Fruit fly (Drosophila melanogaster): Measurements from ENCODE around the gene wus.

wus gene

dm6 chrX:16907675-16908074 lies 33.0 kb downstream of the wus start:
- TF ChIP-seq ey (GFP tag; optimal IDR thresholded peaks at IDR 0.05) (no peak), foxo (GFP tag; optimal IDR thresholded peaks at IDR 0.05) (no peak), Hr78 (GFP tag; optimal IDR thresholded peaks at IDR 0.05) (no peak), sage (GFP tag; optimal IDR thresholded peaks at IDR 0.05) (no peak), Hr83 (GFP tag; optimal IDR thresholded peaks at IDR 0.05; ENCODE audit: poor library complexity, severe bottlenecking) (no peak), dl (GFP tag; optimal IDR thresholded peaks at IDR 0.05; ENCODE audit: insufficient read depth in 1 of 2, partially characterized antibody in 2 of 2) (no peak), Jra (GFP tag; optimal IDR thresholded peaks at IDR 0.05) (no peak), CG32264 (GFP tag; optimal IDR thresholded peaks at IDR 0.05) (no peak), Vsx2 (GFP tag; optimal IDR thresholded peaks at IDR 0.05; ENCODE audit: partially characterized antibody) (no peak), N (GFP tag; optimal IDR thresholded peaks at IDR 0.05) (no peak)

DNA sequence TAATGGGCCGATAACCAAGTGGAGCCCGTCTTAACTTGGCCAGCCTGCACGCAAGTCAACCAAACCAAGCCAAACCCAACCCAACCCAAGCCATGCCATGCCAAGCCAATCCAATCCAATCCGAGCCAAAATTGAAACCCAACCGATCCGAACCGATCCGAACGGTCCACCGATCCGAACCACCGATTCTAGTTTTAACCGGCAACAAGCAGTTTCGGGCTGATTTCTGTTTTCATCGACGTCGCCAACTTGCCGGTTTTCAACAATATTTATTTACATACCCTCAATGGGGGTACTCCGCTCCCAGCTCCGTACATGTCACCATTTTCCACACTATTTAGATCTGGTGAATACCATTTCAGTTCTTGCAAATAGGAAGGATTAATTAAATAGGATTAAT lies 33.7 kb downstream of the wus start:
- TF ChIP-seq Jra (GFP tag; optimal IDR thresholded peaks at IDR 0.05) (no peak), sv (GFP tag; optimal IDR thresholded peaks at IDR 0.05) (no peak), jim (GFP tag; optimal IDR thresholded peaks at IDR 0.05) (no peak), sage (GFP tag; optimal IDR thresholded peaks at IDR 0.05) (no peak), Hr78 (GFP tag; optimal IDR thresholded peaks at IDR 0.05) (no peak), psq (GFP tag; optimal IDR thresholded peaks at IDR 0.05) (no peak), Vsx2 (GFP tag; optimal IDR thresholded peaks at IDR 0.05; ENCODE audit: partially characterized antibody) (no peak), dmrt93B (GFP tag; optimal IDR thresholded peaks at IDR 0.05) (no peak), HLH106 (tag; optimal IDR thresholded peaks at IDR 0.05) (no peak), br (GFP tag; optimal IDR thresholded peaks at IDR 0.05) (no peak), CrebA (GFP tag; optimal IDR thresholded peaks at IDR 0.05; ENCODE audit: borderline replicate concordance) (no peak), N (GFP tag; optimal IDR thresholded peaks at IDR 0.05) (no peak), ey (GFP tag; optimal IDR thresholded peaks at IDR 0.05) (no peak), dsf (GFP tag; optimal IDR thresholded peaks at IDR 0.05; ENCODE audit: borderline replicate concordance) (no peak), CG9705 (GFP tag; optimal IDR thresholded peaks at IDR 0.05) (no peak), foxo (GFP tag; optimal IDR thresholded peaks at IDR 0.05) (no peak), fru (GFP tag; optimal IDR thresholded peaks at IDR 0.05) (no peak)

DNA sequence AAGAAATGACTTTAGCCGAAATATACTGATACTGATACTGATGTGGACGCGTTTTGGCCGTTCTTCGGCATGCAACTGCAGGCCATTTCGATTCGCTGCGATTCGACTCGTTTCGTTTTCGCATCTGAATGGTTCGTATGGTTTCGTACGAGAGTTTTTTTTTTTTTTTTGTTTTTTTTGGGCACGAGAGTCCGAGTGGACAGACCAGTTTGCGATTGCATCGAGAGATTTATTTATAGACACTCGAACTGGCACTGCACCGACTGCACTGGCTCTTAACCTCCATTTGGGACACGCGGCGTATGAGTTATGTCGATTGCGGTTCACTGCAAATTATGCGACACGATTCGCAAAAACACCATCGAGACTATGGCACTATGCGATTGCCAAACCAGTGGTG lies 34.6 kb downstream of the wus start:
- TF ChIP-seq sv (GFP tag; optimal IDR thresholded peaks at IDR 0.05), result no peak
- TF ChIP-seq Hr78 (GFP tag; optimal IDR thresholded peaks at IDR 0.05), result no peak
- no peak for TF ChIP-seq h (GFP tag; optimal IDR thresholded peaks at IDR 0.05)
- TF ChIP-seq CG9705 (GFP tag; optimal IDR thresholded peaks at IDR 0.05), result no peak
- TF ChIP-seq lola (GFP tag; optimal IDR thresholded peaks at IDR 0.05), result no peak
- no peak for TF ChIP-seq Jra (GFP tag; optimal IDR thresholded peaks at IDR 0.05)
- no peak for TF ChIP-seq tai (GFP tag; optimal IDR thresholded peaks at IDR 0.05)
- TF ChIP-seq sage (GFP tag; optimal IDR thresholded peaks at IDR 0.05), result no peak
- no peak for TF ChIP-seq Mio (GFP tag; optimal IDR thresholded peaks at IDR 0.05)
- no peak for TF ChIP-seq Rel (GFP tag; optimal IDR thresholded peaks at IDR 0.05)
- no peak for TF ChIP-seq Rel (tag; optimal IDR thresholded peaks at IDR 0.05)
- no peak for TF ChIP-seq Myc (optimal IDR thresholded peaks at IDR 0.05)
- TF ChIP-seq foxo (GFP tag; optimal IDR thresholded peaks at IDR 0.05), result no peak
- no peak for TF ChIP-seq Dif (GFP tag; optimal IDR thresholded peaks at IDR 0.05; ENCODE audit: partially characterized antibody)

dm6 chrX:16902435-16902834 lies 38.2 kb downstream of the wus start:
- no peak for TF ChIP-seq N (GFP tag; optimal IDR thresholded peaks at IDR 0.05)
- TF ChIP-seq Rel (GFP tag; optimal IDR thresholded peaks at IDR 0.05), result no peak
- TF ChIP-seq Rel (tag; optimal IDR thresholded peaks at IDR 0.05), result no peak
- no peak for TF ChIP-seq psq (GFP tag; optimal IDR thresholded peaks at IDR 0.05)
- TF ChIP-seq dl (GFP tag; optimal IDR thresholded peaks at IDR 0.05; ENCODE audit: insufficient read depth in 1 of 2, partially characterized antibody in 2 of 2), result no peak
- no peak for TF ChIP-seq Hr83 (GFP tag; optimal IDR thresholded peaks at IDR 0.05; ENCODE audit: poor library complexity, severe bottlenecking)
- no peak for TF ChIP-seq woc (GFP tag; optimal IDR thresholded peaks at IDR 0.05)

DNA sequence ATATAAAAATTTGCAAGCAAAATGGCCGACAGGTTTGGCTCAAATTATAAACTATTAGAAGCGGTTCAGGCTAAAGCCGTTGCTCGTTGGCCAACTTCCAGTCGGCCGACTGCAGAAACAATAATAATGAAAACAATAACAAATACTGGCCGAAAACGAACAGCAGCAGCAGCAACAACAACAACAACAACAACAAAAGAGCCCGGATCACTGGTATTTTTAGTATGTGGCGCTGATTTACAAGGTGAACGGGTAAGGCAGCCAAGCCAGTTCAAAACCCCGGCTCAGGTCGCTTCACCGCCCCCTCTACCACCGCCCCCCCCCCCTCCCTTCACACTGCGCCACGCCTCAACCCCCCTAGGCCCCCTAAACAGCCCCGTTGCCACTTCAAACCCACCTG lies 40.4 kb downstream of the wus start:
- TF ChIP-seq Rel (GFP tag; optimal IDR thresholded peaks at IDR 0.05) (no peak), Rel (tag; optimal IDR thresholded peaks at IDR 0.05) (peak; percentile 5), psq (GFP tag; optimal IDR thresholded peaks at IDR 0.05) (no peak), Dfd (GFP tag; optimal IDR thresholded peaks at IDR 0.05) (peak; percentile 34)
